Worm (Caenorhabditis elegans): ENCODE measurements around the gene asp-4.

DNA sequence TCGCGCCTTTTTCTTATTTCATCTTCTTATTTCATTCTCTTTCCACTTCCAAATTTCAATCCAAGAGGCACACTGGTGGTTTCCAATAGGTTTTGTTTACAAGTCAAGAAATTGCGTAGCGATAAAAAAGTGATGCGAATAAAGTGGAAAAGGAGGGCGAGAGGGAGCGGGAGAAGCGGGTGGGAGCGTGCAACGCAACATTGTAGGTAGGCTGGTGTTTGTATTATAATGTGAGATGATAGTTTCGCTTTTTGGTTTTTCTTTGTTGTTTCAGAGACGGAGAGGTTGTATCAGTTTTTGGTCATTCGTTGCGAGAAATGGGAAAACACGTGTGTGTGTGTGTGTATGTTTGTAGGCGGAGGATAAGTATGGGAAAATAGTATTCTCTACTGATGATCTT lies 28.9 kb upstream of the asp-4 start:
- TF ChIP-seq unc-39 (tag; optimal IDR thresholded peaks at IDR 0.05) (no peak), nhr-237 (tag; optimal IDR thresholded peaks at IDR 0.05) (no peak), snpc-4 (tag; optimal IDR thresholded peaks at IDR 0.05) (no peak), nhr-76 (tag; optimal IDR thresholded peaks at IDR 0.05) (no peak)
